Worm (Caenorhabditis elegans): ENCODE data around the gene eak-3.

eak-3 gene

ce11 chrIII:1142798-1143197 is 33.6 kb downstream of the eak-3 start, which contains the start of gene smr-1:
Gene smr-1, plus strand, starts transcription at chrIII:1143172.
- TF ChIP-seq hlh-6 (tag; optimal IDR thresholded peaks at IDR 0.05): no peak
- TF ChIP-seq dmd-4 (tag; optimal IDR thresholded peaks at IDR 0.05; ENCODE audit: borderline replicate concordance): no peak
- no peak for TF ChIP-seq npax-4 (tag; optimal IDR thresholded peaks at IDR 0.05)
- no peak for TF ChIP-seq ceh-6 (GFP tag; optimal IDR thresholded peaks at IDR 0.05)
- peak; percentile 68 for TF ChIP-seq tbx-2 (tag; optimal IDR thresholded peaks at IDR 0.05)
- TF ChIP-seq eyg-1 (tag; optimal IDR thresholded peaks at IDR 0.05): no peak
- peak; percentile 49 for TF ChIP-seq ztf-16 (tag; optimal IDR thresholded peaks at IDR 0.05)
- TF ChIP-seq pha-4 (tag; optimal IDR thresholded peaks at IDR 0.05): no peak
- peak; percentile 56 for TF ChIP-seq elt-2 (tag; optimal IDR thresholded peaks at IDR 0.05)
- TF ChIP-seq rnt-1 (tag; optimal IDR thresholded peaks at IDR 0.05): no peak
- peak; percentile 16 for TF ChIP-seq ets-4 (tag; optimal IDR thresholded peaks at IDR 0.05)
- TF ChIP-seq sox-4 (tag; optimal IDR thresholded peaks at IDR 0.05): peak; percentile 70
- no peak for TF ChIP-seq odd-2 (tag; optimal IDR thresholded peaks at IDR 0.05)
- no peak for TF ChIP-seq hlh-15 (tag; optimal IDR thresholded peaks at IDR 0.05)
- TF ChIP-seq tbx-7 (tag; optimal IDR thresholded peaks at IDR 0.05): no peak
- no peak for TF ChIP-seq ceh-2 (tag; optimal IDR thresholded peaks at IDR 0.05)
- TF ChIP-seq nfya-1 (tag; optimal IDR thresholded peaks at IDR 0.05): peak; percentile 58
- TF ChIP-seq ceh-34 (tag; optimal IDR thresholded peaks at IDR 0.05): peak; percentile 16
- no peak for TF ChIP-seq pqm-1 (tag; optimal IDR thresholded peaks at IDR 0.05)
- TF ChIP-seq pax-1 (tag; optimal IDR thresholded peaks at IDR 0.05): no peak
- TF ChIP-seq ttx-3 (tag; optimal IDR thresholded peaks at IDR 0.05): peak; percentile 47
- TF ChIP-seq ama-1 (optimal IDR thresholded peaks at IDR 0.05): no peak
- no peak for TF ChIP-seq hlh-30 (tag; optimal IDR thresholded peaks at IDR 0.05; ENCODE audit: insufficient read depth)
- peak; percentile 17 for TF ChIP-seq fax-1 (tag; optimal IDR thresholded peaks at IDR 0.05)
- 0 out of 2 replicates have a peak, but pooled peaks have one; percentile 48 for TF ChIP-seq unc-3 (GFP tag; conservative IDR thresholded peaks at IDR 0.05)
- TF ChIP-seq unc-3 (tag; optimal IDR thresholded peaks at IDR 0.05): peak; percentile 21
- peak; percentile 3 for TF ChIP-seq T23F11.4 (GFP tag; optimal IDR thresholded peaks at IDR 0.05)
- no peak for TF ChIP-seq Y22D7AL.16 (tag; optimal IDR thresholded peaks at IDR 0.05)
- peak; percentile 4 for TF ChIP-seq nhr-232 (tag; optimal IDR thresholded peaks at IDR 0.05)
- TF ChIP-seq F13H6.1 (tag; optimal IDR thresholded peaks at IDR 0.05): no peak
- TF ChIP-seq ref-2 (tag; optimal IDR thresholded peaks at IDR 0.05): no peak
- no peak for TF ChIP-seq K09A11.1 (tag; optimal IDR thresholded peaks at IDR 0.05; ENCODE audit: insufficient read depth)
- TF ChIP-seq unc-55 (GFP tag; optimal IDR thresholded peaks at IDR 0.05): no peak
- peak; percentile 71 for TF ChIP-seq ceh-48 (tag; optimal IDR thresholded peaks at IDR 0.05)
- peak; percentile 51 for TF ChIP-seq gmeb-2 (tag; optimal IDR thresholded peaks at IDR 0.05)
- no peak for TF ChIP-seq lim-6 (tag; optimal IDR thresholded peaks at IDR 0.05)
- TF ChIP-seq pag-3 (tag; optimal IDR thresholded peaks at IDR 0.05; ENCODE audit: borderline replicate concordance): no peak
- no peak for TF ChIP-seq ceh-45 (GFP tag; IDR thresholded peaks at IDR 0.05)
- TF ChIP-seq ceh-9 (tag; optimal IDR thresholded peaks at IDR 0.05): no peak
- TF ChIP-seq nhr-11 (tag; optimal IDR thresholded peaks at IDR 0.05): no peak
- no peak for TF ChIP-seq ceh-24 (tag; optimal IDR thresholded peaks at IDR 0.05)
- TF ChIP-seq lin-11 (tag; optimal IDR thresholded peaks at IDR 0.05): no peak
- peak; percentile 54 for TF ChIP-seq ceh-30 (tag; optimal IDR thresholded peaks at IDR 0.05)
- TF ChIP-seq fkh-10 (GFP tag; optimal IDR thresholded peaks at IDR 0.05): no peak
- TF ChIP-seq madf-2 (tag; optimal IDR thresholded peaks at IDR 0.05): peak; percentile 9
- TF ChIP-seq unc-86 (tag; optimal IDR thresholded peaks at IDR 0.05): peak; percentile 57
- no peak for TF ChIP-seq elt-4 (tag; optimal IDR thresholded peaks at IDR 0.05)
- TF ChIP-seq pros-1 (tag; optimal IDR thresholded peaks at IDR 0.05): no peak
- peak; percentile 55 for TF ChIP-seq dve-1 (tag; optimal IDR thresholded peaks at IDR 0.05)
- TF ChIP-seq zip-5 (tag; optimal IDR thresholded peaks at IDR 0.05): no peak
- no peak for TF ChIP-seq syd-9 (tag; optimal IDR thresholded peaks at IDR 0.05)
- no peak for TF ChIP-seq pat-9 (tag; optimal IDR thresholded peaks at IDR 0.05)
- TF ChIP-seq C38D4.7 (GFP tag; optimal IDR thresholded peaks at IDR 0.05): peak; percentile 25
- TF ChIP-seq hlh-8 (tag; optimal IDR thresholded peaks at IDR 0.05): no peak

All from whole organism, late embryonic.